Worm (Caenorhabditis elegans) whole organism, L4/young adult: Measurements from ENCODE around the gene F35D2.1.

Experiments
- W03F9.2 ChIP-seq: fragments of 150-350 bp; optimal IDR thresholded peaks from 2 replicates; lab custom pipeline; 2014; ENCODE audit warnings: missing biosample characterization, missing genetic modification characterization
- dao-5 ChIP-seq: sonication (generic microtip); optimal IDR thresholded peaks from 2 replicates; lab custom pipeline; 2016; ENCODE audit warnings: missing genotype, missing genetic modification characterization, moderate library complexity, missing compliant biosample characterization
- him-1 ChIP-seq: sonication (generic microtip); optimal IDR thresholded peaks from 2 replicates; lab custom pipeline; 2016; ENCODE audit warnings: missing genotype, missing genetic modification reagents, missing genetic modification characterization, missing compliant biosample characterization

F35D2.1 gene

DNA sequence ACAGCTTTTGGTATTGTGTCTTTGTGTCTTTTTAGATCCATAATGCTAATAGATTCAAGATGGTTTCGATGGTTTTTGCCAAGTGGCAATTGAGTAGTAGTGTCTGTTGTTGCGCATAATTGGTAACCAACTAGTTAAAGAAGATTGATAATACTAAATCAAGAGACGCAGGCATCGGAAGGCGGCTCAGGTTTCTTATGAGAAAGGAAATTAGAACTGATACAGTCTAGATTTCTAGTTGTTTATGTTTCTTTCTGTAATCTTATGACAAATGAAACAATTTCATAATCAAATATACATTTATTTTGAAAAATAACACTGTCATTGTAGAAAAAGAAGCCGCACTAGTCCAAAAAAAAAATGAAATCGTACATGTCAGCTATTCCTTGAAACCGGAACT lies 21.9 kb upstream of the F35D2.1 start, which contains the start of gene ZK1290.10:
TSS of gene ZK1290.10 (minus strand) at position 101 of the 400 bp plus-strand sequence.
- TF ChIP-seq W03F9.2 (tag; lab: Kevin White, UChicago) = no peak
- no peak for TF ChIP-seq dao-5 (tag; lab: Kevin White, UChicago)
- TF ChIP-seq him-1 (tag; lab: Kevin White, UChicago) = no peak

DNA sequence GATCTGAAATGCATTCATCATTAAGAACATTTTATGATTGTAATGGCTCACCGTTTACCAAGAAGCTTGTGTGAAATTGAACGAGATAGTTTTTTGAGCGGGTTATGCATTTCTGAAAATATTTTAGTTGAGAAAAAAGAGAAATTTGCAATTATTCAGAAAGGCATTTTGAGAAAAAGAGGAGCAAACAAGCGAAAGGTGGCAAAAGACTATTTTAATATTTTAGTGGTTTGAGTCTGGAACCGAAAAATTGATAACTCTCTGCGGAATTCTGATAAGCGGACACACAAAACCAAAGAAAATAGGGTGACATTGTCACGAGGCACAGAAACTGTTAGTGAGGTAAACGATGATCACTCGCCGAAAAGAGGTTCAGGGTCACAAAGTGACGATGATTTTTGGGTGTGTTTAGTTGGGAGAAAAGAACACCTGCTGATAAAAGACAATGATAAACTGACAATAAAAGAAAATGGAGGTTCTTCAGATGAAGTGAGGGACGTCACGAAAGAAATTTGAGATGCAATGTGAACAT lies 20.9 kb upstream of the F35D2.1 start:
- TF ChIP-seq W03F9.2 (tag; lab: Kevin White, UChicago) (peak; percentile 11), him-1 (tag; lab: Kevin White, UChicago) (no peak)

DNA sequence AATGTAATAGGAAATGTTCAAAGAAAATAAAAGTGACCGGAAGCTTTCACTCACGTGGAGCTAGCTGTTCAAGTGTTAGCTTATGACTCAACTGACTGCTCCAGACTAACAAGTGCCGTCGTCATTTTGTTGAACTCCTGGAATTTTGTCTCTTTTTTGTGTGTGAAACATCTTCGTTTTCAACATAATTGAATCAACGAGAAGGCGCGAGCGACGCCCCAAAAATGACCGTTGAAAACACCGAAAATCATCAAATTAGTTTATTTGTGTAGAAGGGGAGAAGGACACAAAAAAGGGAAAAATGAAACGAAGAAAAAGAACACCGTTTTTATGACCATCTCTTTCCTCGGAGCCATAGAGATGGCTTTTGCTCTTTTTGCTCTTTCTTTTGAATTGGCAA lies 20.3 kb upstream of the F35D2.1 start, which contains the start of gene ZK1290.14:
TSS of gene ZK1290.14 (minus strand) at position 139 of the 400 bp plus-strand sequence.
- no peak for TF ChIP-seq him-1 (tag; lab: Kevin White, UChicago)
- no peak for TF ChIP-seq dao-5 (tag; lab: Kevin White, UChicago)
- TF ChIP-seq W03F9.2 (tag; lab: Kevin White, UChicago) = no peak

DNA sequence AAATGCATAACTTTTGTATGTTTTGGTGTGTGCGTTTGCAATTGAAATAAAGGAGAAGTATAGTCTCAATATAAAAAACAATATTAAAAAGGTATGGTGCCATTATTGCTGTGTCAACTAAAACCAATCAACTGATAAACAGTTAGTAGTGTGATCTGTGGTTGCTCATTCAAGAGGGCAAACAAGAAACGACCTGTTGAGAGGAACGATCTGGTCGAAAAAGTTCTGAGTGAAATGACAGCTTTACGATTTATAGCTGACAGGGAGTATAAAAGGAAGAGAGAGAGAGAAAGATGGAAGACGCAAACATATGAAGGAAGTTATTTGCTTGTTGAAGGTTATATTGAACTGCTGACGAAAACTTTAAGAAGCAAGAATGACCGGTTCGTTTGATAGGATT lies 17.7 kb upstream of the F35D2.1 start:
- TF ChIP-seq him-1 (tag; lab: Kevin White, UChicago) (no peak), dao-5 (tag; lab: Kevin White, UChicago) (no peak), W03F9.2 (tag; lab: Kevin White, UChicago) (no peak)

DNA sequence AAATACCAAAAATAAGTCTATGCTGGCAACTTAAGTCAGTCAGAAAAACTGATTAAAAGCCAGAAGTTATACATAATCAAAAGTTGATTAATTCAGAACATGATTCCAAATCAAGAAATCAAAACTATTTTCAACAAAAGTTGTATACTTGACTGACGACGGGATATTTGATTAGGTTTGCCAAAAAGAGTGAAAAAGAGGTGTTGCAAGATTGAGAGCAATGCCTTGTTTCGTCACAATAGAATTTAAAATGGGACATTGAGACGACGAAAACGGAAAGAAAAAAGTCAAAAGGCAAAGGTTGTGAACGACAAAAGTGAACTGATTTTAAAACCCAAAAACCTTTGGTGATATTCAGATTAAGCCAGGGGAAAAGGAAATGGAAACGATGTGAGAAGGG lies 16.9 kb upstream of the F35D2.1 start:
- TF ChIP-seq W03F9.2 (tag; lab: Kevin White, UChicago) = no peak
- TF ChIP-seq him-1 (tag; lab: Kevin White, UChicago) = no peak
- no peak for TF ChIP-seq dao-5 (tag; lab: Kevin White, UChicago)

DNA sequence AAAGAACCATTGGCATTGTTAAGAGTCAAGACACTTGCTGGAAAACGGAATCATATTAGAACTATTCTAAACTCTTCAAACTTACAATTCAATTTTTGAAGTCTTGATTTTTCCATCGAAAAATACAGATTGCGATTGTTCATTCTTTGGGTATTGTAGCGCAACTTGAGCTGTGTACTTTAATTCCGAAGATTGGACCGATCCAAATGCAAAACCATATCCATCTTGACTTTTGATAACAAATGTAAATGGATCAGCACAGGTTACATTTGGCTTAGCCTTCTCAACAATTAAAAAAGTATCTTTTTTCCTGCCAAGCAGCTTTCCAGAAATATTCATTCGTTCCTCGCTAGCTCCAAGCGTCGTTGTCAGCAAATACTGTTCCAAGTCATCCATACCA lies 14.9 kb upstream of the F35D2.1 start:
- TF ChIP-seq him-1 (tag; lab: Kevin White, UChicago) (no peak), W03F9.2 (tag; lab: Kevin White, UChicago) (no peak)

DNA sequence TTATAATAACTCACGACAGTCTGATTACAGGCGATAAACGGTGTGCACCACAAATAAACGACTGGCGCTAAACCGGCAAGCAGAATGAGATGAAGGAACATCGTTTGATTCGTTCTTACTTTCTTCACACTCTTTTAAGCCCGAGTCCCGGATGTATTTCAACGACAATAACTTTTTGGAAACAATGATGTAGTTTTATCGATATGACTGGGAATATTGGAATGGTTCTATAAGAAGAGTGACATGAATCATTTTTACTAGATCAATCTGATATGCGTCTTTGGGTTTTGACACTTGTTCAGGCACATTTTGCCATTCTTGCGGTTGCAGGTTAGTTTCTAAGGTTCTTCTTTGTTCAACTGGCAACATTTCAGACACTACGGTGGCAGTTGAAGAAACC lies 14.2 kb upstream of the F35D2.1 start, which contains the start of the genes ZK1290.11 and ZK1290.1:
TSS of gene ZK1290.11 (minus strand) at position 101 of the 400 bp plus-strand sequence.
TSS of gene ZK1290.1 (plus strand) at position 271 of the 400 bp plus-strand sequence.
- no peak for TF ChIP-seq W03F9.2 (tag; lab: Kevin White, UChicago)

DNA sequence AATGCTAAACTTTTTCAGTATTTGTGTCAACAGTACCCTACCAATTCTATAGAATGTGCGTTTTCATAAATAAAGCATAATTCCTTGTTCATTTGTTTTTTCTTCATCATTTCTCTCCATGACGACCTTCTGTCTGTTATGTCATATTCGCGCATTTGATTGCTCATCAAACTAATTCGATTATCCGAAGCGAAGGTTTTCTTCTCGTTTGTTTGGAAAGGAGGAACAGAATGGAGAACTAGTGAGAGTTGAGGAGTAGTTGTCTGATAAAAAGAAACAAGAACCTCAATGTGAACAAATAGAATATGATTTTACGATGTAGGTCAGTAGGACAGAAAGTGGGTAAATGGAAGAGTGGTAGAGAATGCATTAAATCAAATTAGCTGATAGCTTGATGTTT lies 13.1 kb upstream of the F35D2.1 start:
- TF ChIP-seq him-1 (tag; lab: Kevin White, UChicago) = no peak
- TF ChIP-seq W03F9.2 (tag; lab: Kevin White, UChicago) = no peak
- no peak for TF ChIP-seq dao-5 (tag; lab: Kevin White, UChicago)

DNA sequence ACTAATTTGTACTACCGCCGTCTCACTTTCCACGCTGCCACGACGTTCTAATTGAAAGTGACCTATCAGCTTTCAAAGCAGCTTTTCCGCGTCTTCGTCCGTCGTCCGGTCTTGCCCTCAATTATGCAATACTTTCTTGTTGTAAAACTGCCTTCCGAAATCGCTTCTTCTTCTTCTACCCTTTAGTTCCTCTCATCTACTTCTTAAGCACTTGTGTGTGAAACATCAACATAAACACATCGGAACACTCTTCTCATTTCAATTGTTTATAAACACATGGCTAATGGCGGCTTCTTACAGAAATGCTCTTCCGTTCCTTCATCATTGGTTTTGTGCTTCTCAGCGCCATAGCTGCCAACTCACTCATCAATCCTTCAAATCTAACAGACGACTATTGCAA lies 5.4 kb upstream of the F35D2.1 start, which contains the start of gene F35D2.3:
TSS of gene F35D2.3 (plus strand) at position 301 of the 400 bp plus-strand sequence.
- TF ChIP-seq W03F9.2 (tag; lab: Kevin White, UChicago) = no peak
- no peak for TF ChIP-seq dao-5 (tag; lab: Kevin White, UChicago)
- TF ChIP-seq him-1 (tag; lab: Kevin White, UChicago) = no peak

DNA sequence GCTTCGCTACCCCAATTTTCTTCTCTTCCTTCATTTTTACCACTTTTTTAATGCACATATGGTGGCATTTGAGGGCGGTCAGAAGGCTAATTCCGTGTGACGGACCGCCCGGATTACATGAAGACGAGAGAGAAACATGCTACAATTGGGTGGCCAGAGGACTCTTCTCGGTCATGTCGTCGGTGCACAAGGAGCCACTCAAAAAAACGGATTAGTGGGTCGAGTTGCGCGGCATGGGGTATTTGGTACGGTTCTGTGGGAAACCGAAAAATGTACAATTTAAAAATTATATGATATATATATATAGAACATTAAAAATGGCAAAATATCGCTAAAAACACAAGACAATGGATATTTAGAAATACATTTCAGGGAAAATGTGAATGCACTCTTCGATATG lies 4.9 kb upstream of the F35D2.1 start:
- TF ChIP-seq dao-5 (tag; lab: Kevin White, UChicago) = no peak
- no peak for TF ChIP-seq W03F9.2 (tag; lab: Kevin White, UChicago)
- no peak for TF ChIP-seq him-1 (tag; lab: Kevin White, UChicago)

DNA sequence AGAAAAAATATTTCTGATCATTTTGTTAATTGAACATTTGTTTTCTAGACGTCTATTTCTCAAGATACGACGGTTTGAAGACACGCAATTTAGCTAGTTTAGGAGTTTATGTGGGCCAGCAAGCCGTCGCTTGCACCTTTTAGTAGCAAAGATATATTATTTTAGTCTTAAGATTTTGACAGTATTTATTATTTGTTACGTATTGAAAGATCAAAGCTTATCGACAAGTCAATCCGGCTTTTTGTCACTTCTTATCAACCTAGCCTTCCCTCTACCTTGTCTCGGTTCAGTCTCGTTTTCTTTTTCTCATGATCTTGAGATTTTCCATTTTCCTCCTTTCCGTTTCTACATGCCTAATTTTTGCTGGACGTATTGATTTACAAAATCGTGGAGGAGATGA lies 1.6 kb upstream of the F35D2.1 start, which contains the start of gene F35D2.2:
TSS of gene F35D2.2 (plus strand) at position 301 of the 400 bp plus-strand sequence.
- TF ChIP-seq W03F9.2 (tag; lab: Kevin White, UChicago) = no peak
- TF ChIP-seq him-1 (tag; lab: Kevin White, UChicago) = no peak
- TF ChIP-seq dao-5 (tag; lab: Kevin White, UChicago) = no peak

DNA sequence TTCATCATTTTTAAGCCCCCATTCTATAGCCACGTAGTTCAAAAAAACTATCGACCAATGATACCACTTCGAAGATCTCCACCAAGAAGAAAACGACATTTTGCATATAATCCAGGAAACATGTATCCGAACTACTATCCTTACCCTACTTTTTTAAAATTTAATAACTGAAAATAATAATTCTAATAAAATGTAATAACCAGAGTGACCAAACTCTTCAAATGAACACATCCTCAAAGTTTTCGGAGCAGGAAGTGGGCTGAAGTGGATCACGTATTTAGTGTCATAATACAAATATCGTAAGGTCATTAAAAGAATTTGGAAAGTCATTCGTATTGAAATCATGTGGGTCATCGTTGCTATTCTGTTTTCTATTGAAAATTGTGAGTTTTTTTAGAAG lies 1.7 kb downstream of the F35D2.1 start, which contains the start of gene F35D2.6:
TSS of gene F35D2.6 (plus strand) at position 301 of the 400 bp plus-strand sequence.
- no peak for TF ChIP-seq him-1 (tag; lab: Kevin White, UChicago)
- TF ChIP-seq dao-5 (tag; lab: Kevin White, UChicago) = no peak
- TF ChIP-seq W03F9.2 (tag; lab: Kevin White, UChicago) = no peak

DNA sequence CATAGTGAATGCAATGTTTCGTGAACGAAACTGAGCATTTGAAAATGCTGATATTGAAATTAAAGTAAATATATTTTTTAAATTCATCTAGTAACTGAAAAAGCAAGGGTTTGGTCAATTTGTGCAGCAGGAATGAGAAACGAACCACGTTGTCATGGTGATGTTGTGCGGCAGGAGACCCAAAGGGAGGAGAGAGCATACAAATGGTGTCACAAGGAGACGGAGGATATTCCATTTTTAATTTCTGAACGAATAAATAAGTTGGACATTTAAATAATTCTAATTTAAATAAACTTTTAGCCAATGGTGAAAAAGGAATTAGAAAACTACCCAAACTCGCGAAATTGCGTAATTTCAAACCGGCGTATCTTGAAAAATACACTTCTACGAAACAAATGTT lies 7.8 kb downstream of the F35D2.1 start, which contains the start of gene mks-3:
TSS of gene mks-3 (minus strand) at position 101 of the 400 bp plus-strand sequence.
- TF ChIP-seq W03F9.2 (tag; lab: Kevin White, UChicago) (no peak), dao-5 (tag; lab: Kevin White, UChicago) (no peak)

DNA sequence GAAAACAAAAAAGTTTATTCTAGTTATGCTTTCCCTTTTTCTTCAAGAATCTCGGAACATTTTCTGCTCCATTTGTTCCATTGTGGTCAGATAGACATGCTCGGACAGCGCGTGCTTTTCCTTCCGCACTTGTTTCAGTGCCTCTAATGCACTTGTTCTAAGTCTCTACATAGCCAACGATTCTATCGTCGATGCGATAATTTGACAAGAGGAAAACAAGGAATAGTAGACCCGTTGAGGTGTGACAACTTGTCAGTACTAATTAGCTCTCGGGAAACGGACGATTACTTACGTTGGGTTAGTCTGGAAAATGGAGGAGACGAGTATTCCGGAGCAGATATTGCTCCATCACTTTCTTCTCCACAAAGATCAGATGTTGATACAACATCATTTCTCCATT lies 12.6 kb downstream of the F35D2.1 start:
- no peak for TF ChIP-seq W03F9.2 (tag; lab: Kevin White, UChicago)
- no peak for TF ChIP-seq him-1 (tag; lab: Kevin White, UChicago)
- TF ChIP-seq dao-5 (tag; lab: Kevin White, UChicago) = no peak
